Worm (Caenorhabditis elegans): ENCODE data around the gene Y39F10C.1.

DNA sequence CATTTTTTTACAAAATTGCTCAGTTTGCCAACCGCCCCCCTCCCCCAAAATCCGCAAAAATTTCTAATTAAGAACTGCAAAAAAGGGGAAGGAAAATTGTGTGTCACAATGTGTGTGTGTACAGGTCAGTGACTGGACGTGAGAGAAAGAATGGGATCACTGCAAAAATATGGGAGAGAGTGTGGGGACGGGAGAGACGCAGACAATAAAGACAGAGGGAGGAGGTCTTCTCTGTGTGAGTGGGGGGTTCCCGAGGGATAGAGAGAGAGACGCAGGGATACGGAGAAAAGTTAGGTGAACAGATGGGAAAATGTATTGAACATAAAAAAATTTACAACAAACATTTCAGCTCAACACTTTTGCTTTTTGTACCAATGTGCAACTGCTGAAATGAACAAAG, 49.5 kb upstream of the Y39F10C.1 start:
- TF ChIP-seq ets-4 (GFP tag; optimal IDR thresholded peaks at IDR 0.05) = no peak
- TF ChIP-seq lin-35 (GFP tag; optimal IDR thresholded peaks at IDR 0.05) = no peak
- TF ChIP-seq F52B5.7 (tag; optimal IDR thresholded peaks at IDR 0.05) = no peak
- TF ChIP-seq unc-62 (GFP tag; optimal IDR thresholded peaks at IDR 0.05) = no peak
